Fruit fly (Drosophila melanogaster) whole organism, embryonic: ENCODE measurements around the gene Ythdc1.

Experiments used
- Adf1 ChIP-seq: fragments of 200-800 bp; sonication (Bioruptor generic); IDR thresholded peaks from 2 replicates; pipeline ENCODE4 v1.3.6; 2022; ENCODE audit warnings: missing biosample characterization, missing genetic modification characterization
- Aef1 ChIP-seq: fragments of 200-800 bp; sonication (Bioruptor generic); IDR thresholded peaks from 3 replicates; pipeline ENCODE4 v1.3.6; 2022; ENCODE audit warnings: missing biosample characterization, missing genetic modification characterization
- B-H2 ChIP-seq: fragments of 200-800 bp; sonication (Bioruptor generic); optimal IDR thresholded peaks from 2 replicates; lab custom pipeline; 2018; ENCODE audit warnings: missing biosample characterization, mild to moderate bottlenecking, missing genetic modification characterization
- Blimp-1 ChIP-seq: fragments of 200-800 bp; sonication (Bioruptor generic); optimal IDR thresholded peaks from 3 replicates; lab custom pipeline; 2018; ENCODE audit warnings: missing biosample characterization, missing genetic modification characterization, mild to moderate bottlenecking, moderate library complexity, missing genetic modification reagents
- CG11560 ChIP-seq: fragments of 200-800 bp; sonication (Bioruptor generic); IDR thresholded peaks from 3 replicates; pipeline ENCODE4 v1.3.6; 2022; ENCODE audit warnings: missing biosample characterization, missing genetic modification characterization
- CG16813 ChIP-seq: fragments of 200-800 bp; sonication (Bioruptor generic); IDR thresholded peaks from 3 replicates; pipeline ENCODE4 v1.3.6; 2022; ENCODE audit warnings: missing biosample characterization, missing genetic modification characterization; ENCODE audit not compliant: partially characterized antibody
- CG17186 ChIP-seq: fragments of 200-800 bp; sonication (Bioruptor generic); optimal IDR thresholded peaks from 3 replicates; lab custom pipeline; 2017; ENCODE audit warnings: missing biosample characterization, missing genetic modification reagents, missing genetic modification characterization
- CG17359 ChIP-seq: fragments of 200-800 bp; sonication (Bioruptor generic); optimal IDR thresholded peaks from 3 replicates; lab custom pipeline; 2018; ENCODE audit warnings: missing biosample characterization, mild to moderate bottlenecking, missing genetic modification characterization, moderate library complexity
- CG2129 ChIP-seq: fragments of 200-800 bp; sonication (Bioruptor generic); IDR thresholded peaks from 2 replicates; pipeline ENCODE4 v1.3.6; 2022; ENCODE audit warnings: missing biosample characterization, missing genetic modification characterization; ENCODE audit not compliant: partially characterized antibody
- CG2889 ChIP-seq: fragments of 200-800 bp; sonication (Bioruptor generic); IDR thresholded peaks from 3 replicates; pipeline ENCODE4 v1.3.6; 2022; ENCODE audit warnings: missing biosample characterization, missing genetic modification characterization
- CG32767 ChIP-seq: fragments of 200-800 bp; sonication (Bioruptor generic); IDR thresholded peaks from 2 replicates; pipeline ENCODE4 v1.3.6; 2022; ENCODE audit warnings: missing biosample characterization, missing genetic modification characterization
- CG34224 ChIP-seq: fragments of 200-800 bp; sonication (Bioruptor generic); IDR thresholded peaks from 3 replicates; pipeline ENCODE4 v1.3.6; 2022; ENCODE audit warnings: missing biosample characterization, missing genetic modification characterization; ENCODE audit not compliant: partially characterized antibody
- CG3838 ChIP-seq: fragments of 200-800 bp; sonication (Bioruptor generic); optimal IDR thresholded peaks from 3 replicates; lab custom pipeline; 2016; ENCODE audit warnings: missing biosample characterization, missing genetic modification characterization
- CG4404 ChIP-seq: fragments of 200-800 bp; sonication (Bioruptor generic); IDR thresholded peaks from 2 replicates; pipeline ENCODE4 v1.3.6; 2022; ENCODE audit warnings: missing biosample characterization, missing genetic modification characterization
- CG4617 ChIP-seq: fragments of 200-800 bp; sonication (Bioruptor generic); optimal IDR thresholded peaks from 3 replicates; lab custom pipeline; 2016; ENCODE audit warnings: missing biosample characterization, missing genetic modification characterization, borderline replicate concordance
- CG6791 ChIP-seq: fragments of 200-800 bp; sonication (Bioruptor generic); IDR thresholded peaks from 3 replicates; pipeline ENCODE4 v1.3.6; 2022; ENCODE audit warnings: missing biosample characterization, missing genetic modification characterization; ENCODE audit not compliant: partially characterized antibody
- CG7987 ChIP-seq: fragments of 200-800 bp; sonication (Bioruptor generic); optimal IDR thresholded peaks from 2 replicates; lab custom pipeline; 2018; ENCODE audit warnings: missing biosample characterization, mild to moderate bottlenecking, missing genetic modification characterization, moderate library complexity
- CG8478 ChIP-seq: fragments of >200 bp; optimal IDR thresholded peaks from 2 replicates; lab custom pipeline; 2018
- CG9797 ChIP-seq: fragments of 200-800 bp; sonication (Bioruptor generic); optimal IDR thresholded peaks from 3 replicates; lab custom pipeline; 2018; ENCODE audit warnings: missing biosample characterization, mild to moderate bottlenecking, missing genetic modification characterization
- CG9932 ChIP-seq: fragments of 200-800 bp; sonication (Bioruptor generic); IDR thresholded peaks from 2 replicates; pipeline ENCODE4 v1.3.6; 2022; ENCODE audit warnings: missing biosample characterization, missing genetic modification characterization
- CHES-1-like ChIP-seq: fragments of 200-800 bp; sonication (Bioruptor generic); optimal IDR thresholded peaks from 2 replicates; lab custom pipeline; 2016; ENCODE audit warnings: missing biosample characterization, missing genetic modification characterization
- Dp ChIP-seq: fragments of 200-800 bp; sonication (Bioruptor generic); optimal IDR thresholded peaks from 2 replicates; lab custom pipeline; 2018; ENCODE audit warnings: missing biosample characterization, mild to moderate bottlenecking, missing genetic modification characterization, moderate library complexity
- Dref ChIP-seq: fragments of 200-800 bp; sonication (Bioruptor generic); IDR thresholded peaks from 2 replicates; pipeline ENCODE4 v1.3.6; 2022; ENCODE audit warnings: missing biosample characterization, missing genetic modification characterization
- E2f1 ChIP-seq: fragments of 200-800 bp; sonication (Bioruptor generic); IDR thresholded peaks from 2 replicates; pipeline ENCODE4 v1.3.6; 2022; ENCODE audit warnings: missing biosample characterization, missing genetic modification characterization
- H2.0 ChIP-seq: fragments of 200-800 bp; sonication (Bioruptor generic); IDR thresholded peaks from 2 replicates; pipeline ENCODE4 v1.3.6; 2022; ENCODE audit warnings: missing biosample characterization, missing genetic modification characterization
- MESR4 ChIP-seq: fragments of 200-800 bp; sonication (Bioruptor generic); optimal IDR thresholded peaks from 2 replicates; lab custom pipeline; 2018; ENCODE audit warnings: missing biosample characterization, mild to moderate bottlenecking, missing genetic modification characterization, moderate library complexity
- Med ChIP-seq: fragments of 200-800 bp; sonication (Bioruptor generic); peaks from one replicate; lab custom pipeline; 2016; ENCODE audit warnings: missing biosample characterization, missing genetic modification characterization, mild to moderate bottlenecking, inconsistent platforms, moderate library complexity
- Nf-YB ChIP-seq: fragments of 200-800 bp; sonication (Bioruptor generic); optimal IDR thresholded peaks from 3 replicates; lab custom pipeline; 2019; ENCODE audit warnings: missing biosample characterization, mild to moderate bottlenecking, missing genetic modification characterization, moderate library complexity
- Nf-YC ChIP-seq: fragments of 200-800 bp; optimal IDR thresholded peaks from 3 replicates; lab custom pipeline; 2019; ENCODE audit warnings: missing biosample characterization, mild to moderate bottlenecking, missing genetic modification characterization, moderate library complexity
- Pdp1 ChIP-seq, 2 experiments: fragments of 200-800 bp; sonication (Bioruptor generic); optimal IDR thresholded peaks; 3 replicates each; lab custom pipeline; 2016; ENCODE audit warnings: missing biosample characterization in 2 of 2, missing genetic modification characterization in 2 of 2, mild to moderate bottlenecking in 1 of 2, moderate library complexity in 1 of 2
- Stat92E ChIP-seq, 3 experiments: fragments of >200 bp in 2 of 3; fragments of 200-800 bp in 1 of 3; sonication (Bioruptor generic) in 1 of 3; optimal IDR thresholded peaks; 2 replicates each; lab custom pipeline; 2017 to 2019; ENCODE audit warnings: missing biosample characterization in 3 of 3, missing genetic modification characterization in 3 of 3, mild to moderate bottlenecking in 1 of 3, moderate library complexity in 1 of 3
- amos ChIP-seq: fragments of 200-800 bp; sonication (Bioruptor generic); IDR thresholded peaks from 2 replicates; pipeline ENCODE4 v1.3.6; 2022; ENCODE audit warnings: missing biosample characterization, missing genetic modification characterization; ENCODE audit not compliant: partially characterized antibody
- aop ChIP-seq: fragments of 200-800 bp; sonication (Bioruptor generic); IDR thresholded peaks from 2 replicates; pipeline ENCODE4 v1.3.6; 2022; ENCODE audit warnings: missing biosample characterization, missing genetic modification characterization
- dm ChIP-seq: fragments of 200-800 bp; sonication (Bioruptor generic); optimal IDR thresholded peaks from 3 replicates; lab custom pipeline; 2016; ENCODE audit warnings: missing biosample characterization, missing genetic modification characterization
- dmrt11E ChIP-seq: fragments of 200-800 bp; sonication (Bioruptor generic); optimal IDR thresholded peaks from 3 replicates; lab custom pipeline; 2018; ENCODE audit warnings: missing biosample characterization, mild to moderate bottlenecking, missing genetic modification characterization, moderate library complexity
- exex ChIP-seq: fragments of 200-800 bp; sonication (Bioruptor generic); optimal IDR thresholded peaks from 4 replicates; lab custom pipeline; 2018; ENCODE audit warnings: missing biosample characterization, mild to moderate bottlenecking, missing genetic modification characterization, moderate library complexity
- gcm ChIP-seq: fragments of 200-800 bp; sonication (Bioruptor generic); optimal IDR thresholded peaks from 2 replicates; lab custom pipeline; 2019; ENCODE audit warnings: missing biosample characterization, mild to moderate bottlenecking, missing genetic modification characterization, moderate library complexity
- gfzf ChIP-seq: fragments of 200-800 bp; sonication (Bioruptor generic); optimal IDR thresholded peaks from 2 replicates; lab custom pipeline; 2016; ENCODE audit warnings: missing biosample characterization, mild to moderate bottlenecking, missing genetic modification characterization, moderate library complexity
- hb ChIP-seq: fragments of 200-800 bp; sonication (Bioruptor generic); IDR thresholded peaks from 3 replicates; pipeline ENCODE4 v1.3.6; 2022; ENCODE audit warnings: missing biosample characterization, missing genetic modification characterization; ENCODE audit not compliant: partially characterized antibody
- hbn ChIP-seq: fragments of 200-800 bp; sonication (Bioruptor generic); IDR thresholded peaks from 2 replicates; pipeline ENCODE4 v1.3.6; 2022; ENCODE audit warnings: missing biosample characterization, missing genetic modification characterization; ENCODE audit not compliant: partially characterized antibody
- insv ChIP-seq, 2 experiments: fragments of 200-800 bp; sonication (Bioruptor generic); optimal IDR thresholded peaks; 3 replicates each; lab custom pipeline; 2016 to 2018; ENCODE audit warnings: missing biosample characterization in 2 of 2, missing genetic modification characterization in 2 of 2
- inv ChIP-seq: fragments of 200-800 bp; sonication (Bioruptor generic); IDR thresholded peaks from 2 replicates; pipeline ENCODE4 v1.3.6; 2022; ENCODE audit warnings: missing biosample characterization, missing genetic modification characterization; ENCODE audit not compliant: partially characterized antibody
- knrl ChIP-seq: fragments of 200-800 bp; sonication (Bioruptor generic); IDR thresholded peaks from 3 replicates; pipeline ENCODE4 v1.3.6; 2022; ENCODE audit warnings: missing biosample characterization, missing genetic modification characterization; ENCODE audit not compliant: partially characterized antibody
- nau ChIP-seq: fragments of 200-800 bp; sonication (Bioruptor generic); optimal IDR thresholded peaks from 3 replicates; lab custom pipeline; 2017; ENCODE audit warnings: missing biosample characterization, mild to moderate bottlenecking, missing genetic modification characterization, missing genetic modification reagents
- p53 ChIP-seq: fragments of 200-800 bp; sonication (Bioruptor generic); optimal IDR thresholded peaks from 2 replicates; lab custom pipeline; 2016; ENCODE audit warnings: missing biosample characterization, missing genetic modification characterization
- pfk ChIP-seq: fragments of 200-800 bp; sonication (Bioruptor generic); optimal IDR thresholded peaks from 2 replicates; lab custom pipeline; 2018; ENCODE audit warnings: missing biosample characterization, mild to moderate bottlenecking, missing genetic modification characterization, moderate library complexity
- sna ChIP-seq: fragments of 200-800 bp; sonication (Bioruptor generic); IDR thresholded peaks from 2 replicates; pipeline ENCODE4 v1.3.6; 2022; ENCODE audit warnings: missing biosample characterization, missing genetic modification characterization; ENCODE audit not compliant: partially characterized antibody
- zen2 ChIP-seq: fragments of 200-800 bp; sonication (Bioruptor generic); IDR thresholded peaks from 3 replicates; pipeline ENCODE4 v1.3.6; 2022; ENCODE audit warnings: missing biosample characterization, missing genetic modification characterization; ENCODE audit not compliant: partially characterized antibody

The Ythdc1 gene

DNA sequence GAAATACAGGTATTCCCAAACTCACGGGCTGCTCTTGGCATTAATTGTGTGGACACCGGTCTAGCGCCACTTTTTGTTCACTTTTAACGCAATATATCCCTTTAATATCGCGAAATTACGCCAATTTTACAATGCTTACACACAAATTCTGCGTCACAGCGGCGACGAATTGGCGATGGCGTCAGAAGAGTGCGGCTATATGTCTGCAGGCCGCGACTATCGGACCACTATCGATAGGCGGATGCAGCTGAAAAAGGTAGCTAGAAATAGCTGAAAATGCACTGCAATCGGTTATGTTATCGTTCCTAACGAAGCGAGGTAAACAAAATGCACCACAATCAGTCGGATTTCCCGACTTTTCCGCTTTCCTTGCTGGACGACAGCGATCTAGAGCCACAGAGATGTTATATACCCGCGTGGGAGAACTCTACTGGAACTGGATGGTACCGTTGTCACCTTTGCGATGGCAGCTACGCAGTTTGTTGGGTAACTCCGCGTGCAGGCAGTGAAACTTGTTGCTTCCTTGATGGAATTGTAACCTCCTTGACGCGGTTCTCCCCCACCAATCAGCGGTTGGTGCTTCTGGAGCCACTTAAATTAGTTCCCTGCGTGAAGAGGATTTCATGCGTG is at the start of gene Ythdc1, which contains the start of gene CG12010:
Ythdc1 (minus strand) TSS at position 177 of the 630 bp plus-strand sequence.
CG12010 (plus strand) TSS at position 289 of the 630 bp plus-strand sequence.
- TF ChIP-seq Aef1 (GFP tag; lab: Robert Waterston, UW) (no peak), CG7987 (GFP tag; lab: Kevin White, UChicago) (peak; percentile 47), CG2889 (GFP tag; lab: Robert Waterston, UW) (no peak), CHES-1-like (peak; percentile 91), Stat92E (GFP tag; optimal IDR thresholded peaks at IDR 0.05; lab: Kevin White, UChicago) (peak in 1 of 3 experiments; percentile 45), aop (GFP tag; lab: Robert Waterston, UW) (no peak), CG32767 (GFP tag; lab: Robert Waterston, UW) (peak; percentile 91), CG17359 (tag; lab: Kevin White, UChicago) (no peak), Med (peak; percentile 80), dmrt11E (tag; lab: Kevin White, UChicago) (no peak), E2f1 (GFP tag; lab: Robert Waterston, UW) (no peak), amos (GFP tag; lab: Robert Waterston, UW) (peak; percentile 92), Dp (peak; percentile 58), H2.0 (no peak), sna (GFP tag; lab: Robert Waterston, UW) (peak; percentile 85), CG16813 (peak; percentile 91), CG8478 (lab: Kevin White, UChicago) (peak; percentile 79), Nf-YC (tag; lab: Kevin White, UChicago) (peak; percentile 96), nau (GFP tag; lab: Kevin White, UChicago) (no peak), dm (GFP tag; lab: Kevin White, UChicago) (peak; percentile 72), exex (no peak), CG3838 (GFP tag; lab: Kevin White, UChicago) (no peak), Dref (GFP tag; lab: Robert Waterston, UW) (peak; percentile 96), hb (GFP tag; lab: Robert Waterston, UW) (peak; percentile 92), zen2 (GFP tag; lab: Robert Waterston, UW) (peak; percentile 86), CG11560 (tag; lab: Robert Waterston, UW) (peak; percentile 72; the same call in 1 of the 3 replicates), gcm (GFP tag; lab: Kevin White, UChicago) (no peak), CG4617 (GFP tag; lab: Kevin White, UChicago) (peak; percentile 87), gfzf (GFP tag; lab: Kevin White, UChicago) (peak; percentile 21), pfk (GFP tag; lab: Kevin White, UChicago) (peak; percentile 53), B-H2 (GFP tag; lab: Kevin White, UChicago) (no peak), CG6791 (GFP tag; lab: Robert Waterston, UW) (peak; percentile 96), CG9797 (GFP tag; lab: Kevin White, UChicago) (peak; percentile 41), Blimp-1 (GFP tag; lab: Kevin White, UChicago) (no peak), Adf1 (GFP tag; lab: Robert Waterston, UW) (peak; percentile 70), insv (GFP tag; optimal IDR thresholded peaks at IDR 0.05; lab: Kevin White, UChicago) (peak in 1 of 2 experiments; percentile 30), knrl (GFP tag; lab: Robert Waterston, UW) (peak; percentile 82), Nf-YB (peak; percentile 92), CG4404 (no peak), inv (GFP tag; lab: Robert Waterston, UW) (peak; percentile 84), CG17186 (GFP tag; lab: Kevin White, UChicago) (peak; percentile 73), CG34224 (GFP tag; lab: Robert Waterston, UW) (peak; percentile 81), MESR4 (GFP tag; lab: Kevin White, UChicago) (peak; percentile 95), p53 (GFP tag; lab: Kevin White, UChicago) (no peak), CG9932 (0 out of 2 replicates have a peak, but pooled peaks have one; percentile 12), Pdp1 (GFP tag; optimal IDR thresholded peaks at IDR 0.05; lab: Kevin White, UChicago) (peak in 1 of 2 experiments; percentile 51), hbn (GFP tag; lab: Robert Waterston, UW) (peak; percentile 75), CG2129 (GFP tag; lab: Robert Waterston, UW) (peak; percentile 68)
